In the genomic region with DNA sequence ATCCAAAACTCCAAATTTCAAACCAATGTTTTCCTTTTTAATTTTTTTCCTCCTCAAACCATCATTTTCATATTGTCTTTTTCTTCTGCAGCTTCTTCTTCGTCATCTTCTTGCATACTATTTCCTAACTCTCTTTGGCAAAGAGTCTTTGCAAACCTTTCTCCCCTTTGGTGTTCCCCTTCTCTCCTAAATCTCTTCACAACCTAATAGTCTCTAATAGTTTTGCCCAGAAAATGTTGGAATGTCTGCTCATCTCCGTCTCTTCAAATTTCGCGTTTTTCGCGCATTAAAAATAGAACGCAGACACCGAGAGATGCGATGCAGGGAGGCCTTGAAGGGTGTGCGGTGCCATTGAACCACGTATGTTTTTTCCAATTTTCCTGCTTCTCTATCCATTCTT, we compare ENCODE assay signal across 2 worm cellular contexts.
TF ChIP-seq lines count a peak whose summit lies in the region.

A gene (plus strand): TSS at position 286 of the 400 bp plus-strand sequence.

TF ChIP-seq in whole organism, L4 larva, 104 proteins besides CTCF, POLR2A, EP300 and RAD21 (continued from another document):
- no peak for TF ChIP-seq pha-4 (GFP tag; IDR thresholded peaks at IDR 0.05; lab: Robert Waterston, UW)
- no peak for TF ChIP-seq pha-4 (tag; optimal IDR thresholded peaks at IDR 0.05; lab: Kevin White, UChicago)
- peak; percentile 34 for TF ChIP-seq rbr-2 (tag; optimal IDR thresholded peaks at IDR 0.05; lab: Kevin White, UChicago)
- TF ChIP-seq F10B5.3 (tag; optimal IDR thresholded peaks at IDR 0.05; lab: Kevin White, UChicago): no peak
- TF ChIP-seq fkh-10 (GFP tag; optimal IDR thresholded peaks at IDR 0.05; lab: Kevin White, UChicago): peak; percentile 11
- TF ChIP-seq hlh-30 (tag; optimal IDR thresholded peaks at IDR 0.05; lab: Kevin White, UChicago; ENCODE audit: insufficient read depth): no peak
- TF ChIP-seq lin-38 (GFP tag; IDR thresholded peaks at IDR 0.05; lab: Robert Waterston, UW): no peak
- no peak for TF ChIP-seq Y105C5A.15 (GFP tag; IDR thresholded peaks at IDR 0.05; lab: Robert Waterston, UW)
- peak; percentile 66 for TF ChIP-seq mes-2 (tag; optimal IDR thresholded peaks at IDR 0.05; lab: Kevin White, UChicago; ENCODE audit: poor library complexity, severe bottlenecking)
- no peak for TF ChIP-seq skn-1 (tag; optimal IDR thresholded peaks at IDR 0.05; lab: Kevin White, UChicago)
- no peak for TF ChIP-seq pqm-1 (tag; optimal IDR thresholded peaks at IDR 0.05; lab: Kevin White, UChicago)
- TF ChIP-seq nhr-28 (tag; optimal IDR thresholded peaks at IDR 0.05; lab: Kevin White, UChicago): no peak
- no peak for TF ChIP-seq Y75B8A.6 (GFP tag; IDR thresholded peaks at IDR 0.05; lab: Robert Waterston, UW)
- TF ChIP-seq hmg-1.1 (GFP tag; IDR thresholded peaks at IDR 0.05; lab: Robert Waterston, UW): peak; percentile 58; the same call in 1 of the 2 replicates
- peak in 1 of 2 experiments; percentile 73 for TF ChIP-seq lsy-2 (tag; optimal IDR thresholded peaks at IDR 0.05; lab: Kevin White, UChicago)
- TF ChIP-seq dve-1 (tag; optimal IDR thresholded peaks at IDR 0.05; lab: Kevin White, UChicago; ENCODE audit: insufficient read depth): no peak
- TF ChIP-seq tag-97 (GFP tag; IDR thresholded peaks at IDR 0.05; lab: Robert Waterston, UW): no peak
- TF ChIP-seq unc-39 (tag; optimal IDR thresholded peaks at IDR 0.05; lab: Kevin White, UChicago): no peak
- TF ChIP-seq egl-43 (GFP tag; IDR thresholded peaks at IDR 0.05; lab: Robert Waterston, UW): no peak
- peak; percentile 2 for TF ChIP-seq aha-1 (tag; lab: Kevin White, UChicago)
- TF ChIP-seq T26A8.4 (GFP tag; IDR thresholded peaks at IDR 0.05; lab: Robert Waterston, UW): no peak
- no peak for TF ChIP-seq F37D6.2 (tag; optimal IDR thresholded peaks at IDR 0.05; lab: Kevin White, UChicago)
- TF ChIP-seq nhr-77 (tag; optimal IDR thresholded peaks at IDR 0.05; lab: Kevin White, UChicago): no peak
- no peak for TF ChIP-seq ceh-20 (GFP tag; IDR thresholded peaks at IDR 0.05; lab: Robert Waterston, UW)
- no peak for TF ChIP-seq daf-8 (GFP tag; IDR thresholded peaks at IDR 0.05; lab: Robert Waterston, UW)
- TF ChIP-seq T20F7.1 (GFP tag; optimal IDR thresholded peaks at IDR 0.05; lab: Kevin White, UChicago): no peak
- TF ChIP-seq ama-1 (optimal IDR thresholded peaks at IDR 0.05; lab: Kevin White, UChicago): no peak
- no peak for TF ChIP-seq mdt-29 (GFP tag; IDR thresholded peaks at IDR 0.05; lab: Robert Waterston, UW)
- no peak for TF ChIP-seq daf-19 (GFP tag; conservative IDR thresholded peaks at IDR 0.05; lab: Robert Waterston, UW)
- no peak for TF ChIP-seq R02D3.7 (tag; optimal IDR thresholded peaks at IDR 0.05; lab: Kevin White, UChicago)
- no peak for TF ChIP-seq sdz-12 (GFP tag; optimal IDR thresholded peaks at IDR 0.05; lab: Kevin White, UChicago)
- no peak for TF ChIP-seq lir-3 (tag; optimal IDR thresholded peaks at IDR 0.05; lab: Kevin White, UChicago)
- TF ChIP-seq nhr-10 (tag; optimal IDR thresholded peaks at IDR 0.05; lab: Kevin White, UChicago): no peak
- TF ChIP-seq hlh-11 (tag; optimal IDR thresholded peaks at IDR 0.05; lab: Kevin White, UChicago): no peak
- no peak for TF ChIP-seq unc-130 (GFP tag; optimal IDR thresholded peaks at IDR 0.05; lab: Kevin White, UChicago)
- no peak for TF ChIP-seq ceh-32 (tag; optimal IDR thresholded peaks at IDR 0.05; lab: Kevin White, UChicago; ENCODE audit: poor library complexity)
- TF ChIP-seq nhr-6 (tag; optimal IDR thresholded peaks at IDR 0.05; lab: Kevin White, UChicago): peak; percentile 43
- TF ChIP-seq snpc-1.2 (GFP tag; IDR thresholded peaks at IDR 0.05; lab: Robert Waterston, UW): no peak
- no peak for TF ChIP-seq nhr-41 (GFP tag; IDR thresholded peaks at IDR 0.05; lab: Robert Waterston, UW)
- no peak for TF ChIP-seq snpc-4 (tag; optimal IDR thresholded peaks at IDR 0.05; lab: Kevin White, UChicago)
- no peak for TF ChIP-seq zip-2 (tag; optimal IDR thresholded peaks at IDR 0.05; lab: Kevin White, UChicago)
- no peak for TF ChIP-seq gei-8 (GFP tag; optimal IDR thresholded peaks at IDR 0.05; lab: Kevin White, UChicago)
- no peak for TF ChIP-seq mxl-2 (GFP tag; conservative IDR thresholded peaks at IDR 0.05; lab: Robert Waterston, UW)
- peak; percentile 6 for TF ChIP-seq jun-1 (tag; optimal IDR thresholded peaks at IDR 0.05; lab: Kevin White, UChicago)
- TF ChIP-seq unc-62 (GFP tag; optimal IDR thresholded peaks at IDR 0.05 in 1 of 2; lab: Kevin White, UChicago): no peak
- TF ChIP-seq unc-62 (tag; optimal IDR thresholded peaks at IDR 0.05; lab: Kevin White, UChicago): no peak
- TF ChIP-seq set-16 (GFP tag; IDR thresholded peaks at IDR 0.05; lab: Robert Waterston, UW): no peak
- TF ChIP-seq mxl-3 (GFP tag; optimal IDR thresholded peaks at IDR 0.05; lab: Kevin White, UChicago): no peak
- no peak for TF ChIP-seq nhr-102 (tag; optimal IDR thresholded peaks at IDR 0.05; lab: Kevin White, UChicago)

TF ChIP-seq in whole organism, late embryonic, 69 proteins besides CTCF, POLR2A, EP300 and RAD21 (continued from another document):
- TF ChIP-seq pag-3 (tag; optimal IDR thresholded peaks at IDR 0.05; lab: Kevin White, UChicago; ENCODE audit: borderline replicate concordance) (no peak), dve-1 (tag; optimal IDR thresholded peaks at IDR 0.05; lab: Kevin White, UChicago) (no peak), ceh-22 (tag; optimal IDR thresholded peaks at IDR 0.05; lab: Kevin White, UChicago) (no peak), hlh-30 (tag; optimal IDR thresholded peaks at IDR 0.05; lab: Kevin White, UChicago; ENCODE audit: insufficient read depth) (no peak), unc-42 (tag; optimal IDR thresholded peaks at IDR 0.05; lab: Kevin White, UChicago) (peak; percentile 59), ceh-18 (tag; optimal IDR thresholded peaks at IDR 0.05; lab: Kevin White, UChicago) (peak; percentile 23), lim-6 (tag; optimal IDR thresholded peaks at IDR 0.05; lab: Kevin White, UChicago) (no peak), unc-86 (tag; optimal IDR thresholded peaks at IDR 0.05; lab: Kevin White, UChicago) (no peak), ttx-3 (tag; optimal IDR thresholded peaks at IDR 0.05; lab: Kevin White, UChicago) (no peak), ceh-34 (tag; optimal IDR thresholded peaks at IDR 0.05; lab: Kevin White, UChicago) (peak; percentile 19), T23F11.4 (GFP tag; optimal IDR thresholded peaks at IDR 0.05; lab: Kevin White, UChicago) (no peak), ceh-24 (tag; optimal IDR thresholded peaks at IDR 0.05; lab: Kevin White, UChicago) (no peak), C38D4.7 (GFP tag; optimal IDR thresholded peaks at IDR 0.05; lab: Kevin White, UChicago) (no peak), pha-2 (tag; optimal IDR thresholded peaks at IDR 0.05; lab: Kevin White, UChicago) (no peak)
TF ChIP-seq in whole organism, late embryonic: peak in this region for 9.
